Worm (Caenorhabditis elegans) whole organism, young adult: ENCODE results near the gene Y54E2A.9.

Experiments
- B0035.1 ChIP-seq: sonication (generic microtip); optimal IDR thresholded peaks from 2 replicates; lab custom pipeline; 2016; ENCODE audit warnings: missing genetic modification characterization, mild to moderate bottlenecking, missing compliant biosample characterization, missing genotype, missing genetic modification reagents
- F39B2.1 ChIP-seq: fragments of 200-800 bp; sonication (Bioruptor generic); IDR thresholded peaks from 2 replicates; pipeline ENCODE4 v1.3.6; 2022; ENCODE audit warnings: missing genetic modification reagents, missing genetic modification characterization, missing compliant biosample characterization
- ama-1 ChIP-seq, 3 experiments: fragments of 150-350 bp in 1 of 3; sonication (generic microtip) in 2 of 3; optimal IDR thresholded peaks; 2 replicates each; lab custom pipeline; 2014 to 2018; ENCODE audit warnings: missing biosample characterization in 2 of 3, missing genetic modification characterization in 2 of 3, missing genetic modification reagents in 2 of 3
- fkh-3 ChIP-seq: sonication (generic microtip); optimal IDR thresholded peaks from 2 replicates; lab custom pipeline; 2016; ENCODE audit warnings: mild to moderate bottlenecking, missing genetic modification characterization, missing compliant biosample characterization

ce11 chrII:14792470-14792869 lies 6.7 kb upstream of the Y54E2A.9 start:
- no peak for TF ChIP-seq F39B2.1 (GFP tag; lab: Robert Waterston, UW)
- no peak for TF ChIP-seq fkh-3
- TF ChIP-seq ama-1 (optimal IDR thresholded peaks at IDR 0.05; lab: Kevin White, UChicago): no peak
- TF ChIP-seq ama-1 (GFP tag; optimal IDR thresholded peaks at IDR 0.05; lab: Kevin White, UChicago): no peak
- TF ChIP-seq B0035.1 (tag; lab: Kevin White, UChicago): no peak
